Worm (Caenorhabditis elegans) whole organism, L4/young adult: ENCODE results near the gene mtm-5.
A peak's percentile ranks its signal among the peaks of the same experiment; 100 is the strongest.

ENCODE experiments used
- W03F9.2 ChIP-seq: fragments of 150-350 bp; optimal IDR thresholded peaks from 2 replicates; lab custom pipeline; 2014; ENCODE audit warnings: missing biosample characterization, missing genetic modification characterization
- dao-5 ChIP-seq: sonication (generic microtip); optimal IDR thresholded peaks from 2 replicates; lab custom pipeline; 2016; ENCODE audit warnings: missing genotype, missing genetic modification characterization, moderate library complexity, missing compliant biosample characterization
- him-1 ChIP-seq: sonication (generic microtip); optimal IDR thresholded peaks from 2 replicates; lab custom pipeline; 2016; ENCODE audit warnings: missing genotype, missing genetic modification reagents, missing genetic modification characterization, missing compliant biosample characterization

Gene mtm-5

DNA sequence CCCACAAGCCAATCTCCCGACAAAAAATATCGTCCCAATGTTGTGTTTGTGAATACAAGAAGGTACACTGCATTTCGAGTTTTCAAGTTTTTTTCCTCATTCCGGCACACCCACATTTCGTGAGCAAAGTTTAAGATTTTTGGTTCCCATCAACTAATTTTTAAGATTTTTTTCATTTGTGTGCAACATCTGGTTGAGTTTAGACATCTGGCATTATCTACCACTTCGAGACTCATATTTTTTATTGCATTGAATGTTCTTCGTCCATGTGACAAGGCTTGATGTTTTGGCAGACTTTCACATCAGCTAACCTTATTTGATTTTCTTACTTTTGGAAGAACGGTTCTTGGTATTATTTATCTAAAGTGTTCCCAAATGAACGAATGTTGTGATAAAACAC, 17.2 kb upstream of the mtm-5 start:
- TF ChIP-seq him-1 (tag; lab: Kevin White, UChicago) (no peak), dao-5 (tag; lab: Kevin White, UChicago) (no peak)

- TF ChIP-seq him-1 (tag; lab: Kevin White, UChicago) (no peak), dao-5 (tag; lab: Kevin White, UChicago) (no peak), W03F9.2 (tag; lab: Kevin White, UChicago) (no peak)
These were observed 13.8 kb upstream of the mtm-5 start, which contains the start of gene nspg-12 for ce11 chrX:5256999-5257398. Gene nspg-12, plus strand, starts transcription at chrX:5257299.

DNA sequence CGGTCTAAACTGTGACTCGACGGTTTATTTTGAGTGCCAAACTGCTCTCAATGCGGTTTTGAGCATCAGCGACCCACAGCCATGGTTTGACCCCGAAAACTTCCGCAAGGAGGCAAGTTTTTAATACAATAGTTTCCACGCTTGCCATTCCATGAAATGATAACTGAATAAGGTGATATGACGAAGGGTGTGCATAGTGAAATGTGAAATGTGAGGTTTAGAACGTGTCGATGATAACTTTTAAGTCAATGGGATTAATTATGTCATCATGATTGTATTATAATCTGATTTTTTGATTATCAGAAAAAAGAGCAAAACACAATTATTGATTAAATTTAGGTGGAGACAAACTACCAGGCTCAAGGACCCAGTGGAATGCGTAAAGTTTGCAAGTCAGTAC, 12.1 kb upstream of the mtm-5 start:
- TF ChIP-seq W03F9.2 (tag; lab: Kevin White, UChicago) (no peak), him-1 (tag; lab: Kevin White, UChicago) (no peak), dao-5 (tag; lab: Kevin White, UChicago) (no peak)

DNA sequence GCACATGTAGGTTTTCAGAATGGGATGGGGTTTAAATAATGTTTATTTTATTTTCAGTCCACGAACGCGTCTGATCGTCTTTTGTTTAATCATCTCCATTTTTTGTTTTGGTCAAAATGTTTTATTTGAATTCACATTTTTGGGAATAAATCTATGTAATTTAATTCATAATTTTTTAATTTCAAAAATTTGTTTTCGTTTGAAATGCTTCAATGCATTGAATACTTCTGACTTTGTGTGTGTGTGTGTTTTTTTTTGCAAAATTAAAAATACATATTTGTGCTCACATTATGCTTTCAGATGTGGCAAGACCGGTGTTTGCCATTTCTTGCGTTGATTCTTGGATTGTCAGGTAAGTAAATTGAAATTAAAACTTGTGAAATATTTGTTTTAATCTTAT, 11.7 kb upstream of the mtm-5 start, which contains the start of gene nspg-13:
nspg-13 (plus strand) TSS at position 301 of the 400 bp plus-strand sequence.
- no peak for TF ChIP-seq him-1 (tag; lab: Kevin White, UChicago)
- no peak for TF ChIP-seq W03F9.2 (tag; lab: Kevin White, UChicago)
- TF ChIP-seq dao-5 (tag; lab: Kevin White, UChicago) = no peak

- TF ChIP-seq him-1 (tag; lab: Kevin White, UChicago) (no peak), dao-5 (tag; lab: Kevin White, UChicago) (no peak), W03F9.2 (tag; lab: Kevin White, UChicago) (no peak)
These were observed 9.6 kb upstream of the mtm-5 start, which contains the start of gene nspg-14 for ce11 chrX:5252798-5253197. Gene nspg-14, plus strand, starts transcription at chrX:5253047.

DNA sequence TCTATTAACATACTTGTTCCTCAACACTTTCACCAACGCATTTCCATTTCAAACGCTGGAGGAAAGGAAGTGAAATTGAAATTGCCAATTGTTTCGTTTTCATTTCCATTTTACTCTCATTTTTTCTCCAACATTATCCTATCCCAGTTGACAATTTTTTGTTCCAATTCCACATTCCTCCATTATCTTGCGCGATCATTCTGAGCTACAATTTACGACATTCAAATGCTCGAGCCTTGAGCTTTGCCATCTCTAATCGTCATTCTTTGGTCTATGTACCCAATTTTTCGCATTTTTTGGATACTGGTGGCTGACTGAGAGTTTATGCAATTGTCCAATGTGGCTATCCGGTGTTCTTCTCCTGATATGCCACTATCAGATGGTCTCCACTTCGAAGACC, 6.4 kb upstream of the mtm-5 start, which contains the start of gene Y34B4A.10:
Y34B4A.10 (plus strand) TSS at position 301 of the 400 bp plus-strand sequence.
- no peak for TF ChIP-seq him-1 (tag; lab: Kevin White, UChicago)
- no peak for TF ChIP-seq dao-5 (tag; lab: Kevin White, UChicago)
- no peak for TF ChIP-seq W03F9.2 (tag; lab: Kevin White, UChicago)

DNA sequence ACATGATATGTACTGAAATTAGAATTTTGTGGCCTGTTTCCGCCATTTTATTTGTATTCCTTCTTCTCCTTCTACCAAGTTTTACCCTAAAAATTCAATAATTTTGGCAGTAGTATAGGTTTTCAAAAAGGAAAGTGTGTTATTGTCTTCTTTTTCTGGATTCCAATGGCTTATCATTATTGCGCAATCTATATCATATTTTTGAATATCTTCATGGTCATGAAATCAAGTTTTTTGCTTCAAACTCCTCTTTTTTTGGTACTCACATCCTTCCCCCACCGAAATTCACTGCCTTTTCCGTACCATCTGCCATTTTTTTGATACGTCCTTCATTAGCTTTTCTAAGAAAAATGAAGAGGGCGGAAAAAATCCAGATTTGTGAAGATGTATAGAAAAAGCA, 5.5 kb upstream of the mtm-5 start:
- TF ChIP-seq him-1 (tag; lab: Kevin White, UChicago) (no peak), W03F9.2 (tag; lab: Kevin White, UChicago) (no peak), dao-5 (tag; lab: Kevin White, UChicago) (no peak)

ce11 chrX:5244041-5244440, 833 bp upstream of the mtm-5 start, which contains the start of gene Y34B4A.7:
Gene Y34B4A.7, plus strand, starts transcription at chrX:5244337.
- peak; percentile 26 for TF ChIP-seq W03F9.2 (tag; lab: Kevin White, UChicago)
- no peak for TF ChIP-seq dao-5 (tag; lab: Kevin White, UChicago)
- TF ChIP-seq him-1 (tag; lab: Kevin White, UChicago) = no peak

ce11 chrX:5238246-5238645, 5.0 kb downstream of the mtm-5 start:
- TF ChIP-seq dao-5 (tag; lab: Kevin White, UChicago) (no peak), W03F9.2 (tag; lab: Kevin White, UChicago) (no peak)

DNA sequence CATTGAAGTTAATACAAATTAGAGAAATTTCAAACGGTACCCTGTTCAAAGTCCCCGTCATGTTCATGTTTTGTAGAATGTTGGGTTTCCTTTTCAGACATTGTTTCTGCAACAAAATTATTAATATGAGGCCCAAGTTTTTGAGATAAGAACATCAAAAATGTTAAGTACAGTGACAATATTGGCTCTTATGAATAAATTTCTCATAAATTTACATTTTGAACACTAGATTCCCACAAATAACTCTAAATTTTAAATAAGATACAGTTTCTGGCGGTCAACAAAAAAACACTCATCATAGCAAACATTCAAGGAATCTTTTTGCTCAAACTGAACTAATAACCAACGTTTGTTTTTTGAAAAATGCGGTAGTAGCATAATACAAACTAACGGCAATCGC, 16.9 kb downstream of the mtm-5 start, which contains the start of gene H28G03.3:
H28G03.3 (minus strand) TSS at position 101 of the 400 bp plus-strand sequence.
- TF ChIP-seq W03F9.2 (tag; lab: Kevin White, UChicago) = no peak
- TF ChIP-seq dao-5 (tag; lab: Kevin White, UChicago) = no peak
- no peak for TF ChIP-seq him-1 (tag; lab: Kevin White, UChicago)

ce11 chrX:5218323-5218722, 24.9 kb downstream of the mtm-5 start:
- TF ChIP-seq him-1 (tag; lab: Kevin White, UChicago) (no peak), dao-5 (tag; lab: Kevin White, UChicago) (no peak), W03F9.2 (tag; lab: Kevin White, UChicago) (no peak)

DNA sequence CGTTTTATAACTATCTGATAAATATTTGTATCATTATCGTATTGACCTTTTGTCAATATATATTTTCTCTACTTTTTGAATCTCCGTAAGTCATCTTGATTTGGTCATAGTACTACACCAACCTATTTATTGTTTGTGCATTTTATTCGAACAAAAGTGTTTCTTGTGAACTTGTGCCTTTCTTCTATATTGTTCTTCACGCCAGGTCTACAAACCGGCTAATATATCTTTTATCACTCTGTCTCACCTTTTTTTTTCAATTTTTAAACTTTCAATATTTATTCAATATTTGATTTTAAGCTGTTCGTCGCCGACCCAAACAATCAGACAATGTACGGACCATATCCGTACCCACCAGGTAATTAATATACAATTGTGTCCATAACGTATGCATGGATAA, 27.1 kb downstream of the mtm-5 start, which contains the start of gene hrpa-2:
hrpa-2 (plus strand) TSS at position 301 of the 400 bp plus-strand sequence.
- TF ChIP-seq dao-5 (tag; lab: Kevin White, UChicago) (no peak), W03F9.2 (tag; lab: Kevin White, UChicago) (no peak), him-1 (tag; lab: Kevin White, UChicago) (no peak)

ce11 chrX:5214790-5215189, 28.4 kb downstream of the mtm-5 start:
- TF ChIP-seq W03F9.2 (tag; lab: Kevin White, UChicago) (no peak), dao-5 (tag; lab: Kevin White, UChicago) (no peak), him-1 (tag; lab: Kevin White, UChicago) (no peak)

DNA sequence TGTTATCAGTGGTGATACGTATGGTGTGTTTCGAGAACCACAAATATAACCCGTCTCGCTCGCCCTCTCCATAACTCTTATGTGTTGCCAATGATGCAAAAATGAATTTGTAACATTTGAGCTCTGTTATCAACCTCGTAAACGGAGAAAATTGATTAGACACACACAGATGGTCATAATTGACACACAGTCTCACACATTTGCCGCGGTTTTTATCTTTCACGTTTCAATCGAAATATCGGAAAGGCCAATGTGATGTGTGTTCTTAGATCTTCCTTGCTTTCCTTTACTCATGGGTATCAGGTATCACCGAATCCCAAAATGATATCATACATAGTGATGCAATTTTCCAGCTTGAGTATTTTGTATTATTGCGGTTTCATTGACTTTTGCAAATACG, 29.6 kb downstream of the mtm-5 start:
- TF ChIP-seq dao-5 (tag; lab: Kevin White, UChicago) (no peak), him-1 (tag; lab: Kevin White, UChicago) (no peak), W03F9.2 (tag; lab: Kevin White, UChicago) (no peak)
